Fruit fly (Drosophila melanogaster) whole organism, larva: ENCODE results near the gene PolrMT.

Experiments used
- noc ChIP-seq: fragments of 200-800 bp; sonication (Bioruptor generic); optimal IDR thresholded peaks from 3 replicates; lab custom pipeline; 2019; ENCODE audit warnings: missing biosample characterization, mild to moderate bottlenecking, missing genetic modification characterization, moderate library complexity

Gene PolrMT

DNA sequence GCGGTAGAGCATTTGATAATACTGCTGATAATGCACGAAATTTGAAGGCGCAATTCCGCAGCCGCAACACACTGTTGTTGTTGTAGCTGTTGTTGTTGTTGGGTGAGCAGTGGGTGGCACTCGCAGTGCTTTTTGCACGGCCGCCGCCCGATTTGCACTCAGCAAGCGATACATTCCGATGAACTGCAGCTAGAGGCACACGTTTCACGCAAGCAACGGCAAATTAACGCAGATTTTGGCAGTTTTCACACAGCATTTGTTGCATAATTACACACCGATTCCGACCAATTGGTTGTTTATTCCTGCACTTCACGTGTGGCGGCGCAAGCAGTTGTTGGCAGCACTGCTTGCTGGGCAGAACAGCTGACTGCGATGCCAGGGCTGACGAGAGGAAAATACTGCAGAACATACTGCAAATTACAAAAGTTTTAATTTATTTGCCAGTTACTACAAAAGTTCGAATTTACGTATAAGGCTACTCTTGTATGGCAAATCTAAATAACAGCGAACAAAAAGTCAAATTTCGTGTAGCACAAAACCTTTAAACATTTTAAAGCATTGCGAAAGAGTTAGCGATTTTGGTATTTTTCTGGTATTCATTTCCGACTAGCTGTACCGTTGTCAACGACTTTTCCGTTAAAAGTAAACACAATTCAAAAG, at the start of gene PolrMT, which contains the start of gene CG14339:
Gene PolrMT, minus strand, starts transcription at position 345 of the 660 bp plus-strand sequence.
Gene CG14339, plus strand, starts transcription at position 512 of the 660 bp plus-strand sequence.
- no peak for TF ChIP-seq noc

DNA sequence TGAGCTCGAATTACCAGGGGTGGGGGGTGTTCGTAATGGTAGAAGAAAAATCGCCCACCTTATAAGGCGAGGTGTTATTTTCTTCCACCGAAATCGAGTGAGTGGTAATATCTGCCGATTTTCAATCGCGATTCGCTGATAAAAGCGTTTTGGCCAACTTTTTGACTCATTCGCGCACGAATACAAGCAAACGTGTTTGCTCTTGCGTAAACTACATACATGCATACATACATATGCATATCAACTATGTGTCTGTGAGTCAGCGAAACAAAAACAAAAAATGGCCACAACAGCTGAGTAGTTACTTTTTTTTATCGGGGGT, 49.1 kb upstream of the PolrMT start:
- no peak for TF ChIP-seq noc

DNA sequence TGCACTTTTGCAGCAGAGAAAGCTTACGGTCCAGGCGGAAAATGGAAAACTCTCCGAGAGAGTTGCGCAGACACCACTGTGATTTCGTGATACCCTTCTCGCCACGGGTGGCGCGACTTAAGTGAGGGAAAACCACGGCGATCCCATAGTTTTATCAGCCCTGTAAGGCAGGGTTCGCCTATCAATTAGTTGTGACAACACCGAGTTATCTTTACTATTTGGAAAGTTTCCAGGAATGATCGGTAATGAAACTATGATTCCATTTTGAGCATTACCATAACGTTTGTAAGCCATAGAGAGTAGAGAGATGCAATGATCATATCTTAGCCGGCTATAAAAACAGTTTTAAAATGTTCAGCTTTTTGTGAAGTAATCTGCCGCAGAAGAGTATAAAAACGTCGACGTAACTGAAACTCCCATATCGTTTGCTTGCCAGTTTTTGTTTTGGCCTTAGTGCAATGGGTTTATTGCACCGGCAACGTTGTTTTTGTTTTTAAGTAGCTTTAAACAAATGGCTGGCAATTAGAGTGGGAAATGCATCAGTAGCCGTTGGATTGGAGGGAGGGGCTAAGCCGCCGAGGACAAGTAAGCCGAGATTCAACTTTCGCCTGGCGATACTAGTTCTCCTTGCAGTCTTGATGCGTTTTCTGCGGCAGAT, 48.5 kb upstream of the PolrMT start:
- TF ChIP-seq noc, result no peak

- no peak for TF ChIP-seq noc
Measured at dm6 chr2L:1152693-1153092, 44.5 kb upstream of the PolrMT start.

dm6 chr2L:1150554-1150953, 42.4 kb upstream of the PolrMT start, which contains the start of the genes Tfb4 and Vps29:
TSS of gene Tfb4 (minus strand) at chr2L:1150677.
TSS of gene Vps29 (plus strand) at chr2L:1150766.
- peak; percentile 14 for TF ChIP-seq noc

DNA sequence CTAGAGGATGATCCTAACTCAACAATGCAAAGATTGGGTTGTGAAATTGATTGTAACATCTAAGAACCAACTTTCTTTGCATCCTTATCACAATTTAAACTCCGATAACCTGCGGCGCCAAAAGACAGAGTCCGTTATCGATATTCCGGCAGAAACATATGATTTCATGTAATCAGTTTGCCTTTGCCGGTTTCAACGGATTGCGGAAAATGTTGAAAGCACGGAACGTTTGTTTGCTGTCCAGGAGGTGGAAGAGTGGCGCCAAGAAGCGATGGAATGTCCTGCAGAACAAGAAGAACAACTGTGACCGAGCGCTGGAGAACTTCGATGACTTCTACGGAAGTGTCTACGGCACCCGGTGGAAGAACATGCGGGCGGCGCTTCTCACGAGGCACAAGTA, 39.5 kb upstream of the PolrMT start:
- no peak for TF ChIP-seq noc

- TF ChIP-seq noc, result peak; percentile 96
Measured at dm6 chr2L:1144371-1145360, 36.5 kb upstream of the PolrMT start.

dm6 chr2L:1143286-1143685, 35.1 kb upstream of the PolrMT start:
- no peak for TF ChIP-seq noc

- no peak for TF ChIP-seq noc
Measured at dm6 chr2L:1142730-1143281, 34.6 kb upstream of the PolrMT start, which contains the start of gene MFS3. TSS of gene MFS3 (plus strand) at chr2L:1143201.

DNA sequence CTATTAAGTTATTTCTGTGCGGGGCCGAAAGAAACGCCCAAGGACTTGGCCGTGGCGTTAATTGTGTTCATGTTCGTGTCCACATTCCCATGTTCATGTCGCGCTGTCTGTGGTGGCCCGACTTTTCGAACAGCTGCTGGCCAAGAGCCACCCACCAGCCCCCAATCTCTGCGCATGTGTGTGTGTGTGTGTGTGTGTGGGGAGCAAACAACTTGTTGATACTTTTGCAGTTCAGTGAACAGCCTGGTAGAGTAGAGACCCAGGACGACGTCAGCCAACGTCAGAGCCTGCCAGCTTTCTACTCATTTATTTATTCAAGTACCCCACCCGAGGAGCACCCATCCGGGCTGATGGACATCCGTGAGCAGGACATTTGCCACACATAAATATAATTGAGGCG, 28.8 kb upstream of the PolrMT start:
- TF ChIP-seq noc, result no peak

DNA sequence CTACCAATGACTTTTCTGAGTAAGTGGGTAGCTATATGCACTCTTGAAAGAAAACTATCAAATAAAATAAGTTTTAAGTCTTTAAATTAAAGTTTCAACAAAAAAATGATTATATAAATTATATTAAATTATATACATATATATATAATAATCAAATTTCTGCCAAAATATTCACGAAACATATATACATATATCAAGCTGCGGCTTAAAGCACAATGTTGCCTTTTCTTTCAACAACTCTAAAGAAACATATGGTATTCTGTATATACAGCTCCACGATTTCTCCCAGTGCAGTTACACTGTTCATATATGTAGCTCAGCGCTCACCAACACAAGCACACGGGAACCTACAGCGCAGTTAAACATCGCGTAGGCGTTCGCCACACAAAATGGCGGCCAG, 27.3 kb upstream of the PolrMT start:
- TF ChIP-seq noc, result no peak

DNA sequence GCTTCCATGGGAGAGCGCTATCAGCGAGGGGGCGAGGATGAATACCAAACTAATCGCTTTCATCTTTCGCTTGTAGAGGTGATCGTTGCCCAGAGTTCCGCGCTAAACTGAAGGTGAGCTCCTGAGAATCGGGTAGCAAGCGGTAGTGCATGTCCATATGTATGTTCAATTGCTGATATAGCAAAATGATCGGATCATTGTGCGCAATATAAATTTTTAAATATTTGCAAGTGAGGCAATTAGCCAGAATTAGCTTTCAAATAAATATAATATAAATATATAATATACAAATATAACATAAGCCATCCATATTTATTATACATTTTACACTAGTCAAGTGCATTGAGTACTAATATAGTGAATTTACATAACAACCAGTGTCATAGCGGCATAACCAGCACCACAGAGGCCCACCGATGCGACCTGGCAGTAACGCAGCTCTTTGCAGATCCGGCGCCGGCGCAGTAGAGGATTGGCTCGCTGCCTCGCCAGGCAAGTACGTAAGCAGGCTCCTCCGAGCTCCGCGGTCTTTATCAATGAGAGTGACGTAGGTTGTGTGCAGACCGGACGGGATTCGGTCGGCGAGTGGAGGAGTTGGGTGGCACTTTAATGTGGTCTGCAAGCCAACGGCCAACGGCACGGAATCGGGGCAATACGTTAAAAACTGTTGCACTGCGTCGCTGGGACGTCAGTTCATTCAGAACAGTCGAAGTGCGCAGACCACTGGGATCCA, 26.0 kb upstream of the PolrMT start, which contains the start of the genes Iris and CG4577:
Gene Iris, minus strand, starts transcription at position 88 of the 733 bp plus-strand sequence.
Gene CG4577, plus strand, starts transcription at position 683 of the 733 bp plus-strand sequence.
- no peak for TF ChIP-seq noc

DNA sequence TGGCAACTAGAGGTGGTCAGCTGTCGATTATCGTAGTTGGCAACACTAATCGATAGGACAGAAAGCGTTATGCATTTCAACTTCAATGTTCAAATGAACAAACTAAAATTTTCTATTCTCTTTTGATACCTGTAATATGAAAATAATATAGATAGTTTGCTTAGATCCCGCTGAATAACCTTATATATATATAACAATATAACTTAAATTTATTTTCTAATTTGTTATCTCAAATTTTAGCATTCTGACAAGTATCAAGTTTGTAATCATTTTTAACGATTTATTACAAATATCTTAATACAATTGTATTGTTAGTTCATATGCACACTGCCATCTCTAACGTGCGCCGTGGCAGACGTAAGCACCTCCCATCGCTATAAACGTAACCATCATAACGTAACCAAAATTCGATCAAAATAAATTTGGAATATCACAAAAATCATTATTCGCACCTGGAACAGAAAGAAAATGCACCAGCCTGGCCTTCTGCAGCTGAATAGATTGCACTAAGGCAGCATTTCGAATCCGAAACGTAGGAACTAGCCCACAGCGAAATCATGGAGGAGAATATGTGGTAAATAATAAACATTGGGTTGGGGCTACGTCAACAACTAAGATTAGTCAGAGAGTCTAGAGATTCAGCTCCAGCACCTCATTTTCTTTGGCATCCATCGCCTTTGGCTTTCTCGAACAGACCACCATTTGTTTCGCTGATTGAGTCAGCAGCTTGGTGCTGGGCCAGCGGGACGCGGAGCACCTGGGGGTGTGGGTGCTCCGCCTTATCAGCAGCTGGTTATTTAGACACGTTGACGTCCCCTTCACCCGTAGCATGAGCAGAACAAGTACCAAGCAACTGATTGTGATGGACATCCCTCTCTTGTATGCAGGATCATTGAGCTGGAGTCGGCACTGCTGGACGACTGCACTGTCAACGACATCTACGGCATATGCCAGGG, 21.0 kb upstream of the PolrMT start, which contains the start of the genes Pino and TBC1D23:
Gene Pino, minus strand, starts transcription at position 22 of the 956 bp plus-strand sequence.
Gene TBC1D23, plus strand, starts transcription at position 385 of the 956 bp plus-strand sequence.
- TF ChIP-seq noc, result peak; percentile 63

DNA sequence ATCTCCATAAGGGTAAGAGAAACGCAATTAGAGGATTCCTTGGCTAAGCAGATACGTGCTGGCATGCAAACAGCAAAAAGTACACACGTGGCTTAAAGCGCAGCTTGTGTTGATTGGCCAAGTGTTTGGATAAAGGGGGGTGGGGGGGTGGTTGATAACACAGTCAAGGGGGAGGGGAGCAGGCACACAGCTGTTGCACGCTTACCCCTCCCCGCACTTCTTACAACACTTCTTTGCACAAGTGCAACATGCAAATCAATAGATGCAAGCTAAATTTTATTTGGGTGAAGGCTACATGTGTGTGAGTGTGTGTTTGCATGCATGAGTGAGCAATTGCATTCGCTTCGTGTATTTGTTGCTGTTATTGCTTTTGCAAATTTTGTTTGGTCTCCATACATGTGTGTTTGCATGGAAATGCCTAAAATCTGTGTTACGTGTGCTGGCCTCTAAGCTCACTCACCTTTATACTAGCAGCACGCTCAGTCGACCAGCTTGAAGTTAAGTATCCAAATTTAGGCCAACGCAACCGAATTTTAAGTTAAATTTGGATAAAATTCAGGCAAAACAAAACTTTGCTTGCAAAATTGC, 20.3 kb upstream of the PolrMT start:
- TF ChIP-seq noc, result no peak
